Fruit fly (Drosophila melanogaster) Kc167 (cell line): ENCODE data around the gene CG5639.

ENCODE experiments used
- Myc ChIP-seq: fragments of >200 bp; optimal IDR thresholded peaks from 2 replicates; lab custom pipeline; 2017; ENCODE audit warnings: missing external identifiers
- psq ChIP-seq: fragments of >200 bp; optimal IDR thresholded peaks from 2 replicates; lab custom pipeline; 2017; ENCODE audit warnings: missing external identifiers
- ttk ChIP-seq: sonication (Bioruptor generic); optimal IDR thresholded peaks from 2 replicates; lab custom pipeline; 2017; ENCODE audit warnings: missing external identifiers

DNA sequence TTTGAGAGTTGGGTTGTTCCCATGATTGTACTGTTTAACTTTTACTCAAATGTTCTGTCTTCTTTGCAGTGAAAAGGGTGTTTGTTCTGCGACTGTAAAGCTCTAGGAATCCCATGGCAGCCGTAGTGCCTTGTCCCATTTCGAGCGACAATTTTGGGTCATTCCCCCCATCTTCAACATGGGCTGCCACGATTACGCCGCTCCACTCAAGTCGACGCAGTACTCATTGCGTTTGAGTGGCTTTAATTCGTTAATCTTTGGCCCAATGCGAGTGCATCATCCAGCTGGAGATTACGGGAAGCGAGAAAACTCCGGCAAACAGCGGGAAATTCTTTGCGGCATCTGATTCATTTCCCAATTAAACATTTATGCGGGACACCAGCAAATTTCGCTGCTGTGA is 39.5 kb downstream of the CG5639 start:
- no peak for TF ChIP-seq Myc (lab: Kevin White, UChicago)
- TF ChIP-seq psq (lab: Kevin White, UChicago) = no peak
- no peak for TF ChIP-seq ttk (lab: Kevin White, UChicago)
